Fruit fly (Drosophila melanogaster) whole organism, prepupa: ENCODE results near the gene CG2611.
A peak's percentile ranks its signal among the peaks of the same experiment; 100 is the strongest.

Source experiments
- CG11294 ChIP-seq: fragments of 200-800 bp; sonication (Bioruptor generic); IDR thresholded peaks from 2 replicates; pipeline ENCODE4 v1.3.6; 2022; ENCODE audit warnings: missing biosample characterization, missing genetic modification characterization
- CG11762 ChIP-seq: fragments of 200-800 bp; sonication (Bioruptor generic); optimal IDR thresholded peaks from 3 replicates; lab custom pipeline; 2016; ENCODE audit warnings: missing biosample characterization, missing genetic modification characterization; ENCODE audit not compliant: insufficient read depth
- CG15336 ChIP-seq: fragments of 200-800 bp; sonication (Bioruptor generic); IDR thresholded peaks from 2 replicates; pipeline ENCODE4 v1.3.6; 2022; ENCODE audit warnings: missing biosample characterization, missing genetic modification characterization
- CG16779 ChIP-seq: fragments of 200-800 bp; sonication (Bioruptor generic); optimal IDR thresholded peaks from 3 replicates; lab custom pipeline; 2017; ENCODE audit warnings: missing biosample characterization, mild to moderate bottlenecking, missing genetic modification characterization
- CG3032 ChIP-seq: fragments of 200-800 bp; optimal IDR thresholded peaks from 2 replicates; lab custom pipeline; 2019; ENCODE audit warnings: missing biosample characterization, mild to moderate bottlenecking, missing genetic modification characterization, moderate library complexity
- CG3919 ChIP-seq: fragments of 200-800 bp; sonication (Bioruptor generic); optimal IDR thresholded peaks from 3 replicates; lab custom pipeline; 2016; ENCODE audit warnings: missing biosample characterization, missing genetic modification characterization
- CG6163 ChIP-seq: fragments of 200-800 bp; sonication (Bioruptor generic); IDR thresholded peaks from 3 replicates; pipeline ENCODE4 v1.3.6; 2022; ENCODE audit warnings: missing biosample characterization, missing genetic modification characterization
- CG6792 ChIP-seq: fragments of 200-800 bp; sonication (Bioruptor generic); optimal IDR thresholded peaks from 3 replicates; lab custom pipeline; 2016; ENCODE audit warnings: missing biosample characterization, missing genetic modification characterization
- CG6808 ChIP-seq: fragments of 200-800 bp; sonication (Bioruptor generic); optimal IDR thresholded peaks from 3 replicates; lab custom pipeline; 2017; ENCODE audit warnings: missing biosample characterization, missing genetic modification characterization, mild to moderate bottlenecking, moderate library complexity, missing genetic modification reagents
- CG6854 ChIP-seq: fragments of 200-800 bp; sonication (Bioruptor generic); optimal IDR thresholded peaks from 2 replicates; lab custom pipeline; 2017; ENCODE audit warnings: missing biosample characterization, mild to moderate bottlenecking, missing genetic modification characterization
- CG7368 ChIP-seq: fragments of 200-800 bp; sonication (Bioruptor generic); optimal IDR thresholded peaks from 3 replicates; lab custom pipeline; 2016; ENCODE audit warnings: missing biosample characterization, missing genetic modification characterization
- CG8319 ChIP-seq: fragments of 200-800 bp; sonication (Bioruptor generic); optimal IDR thresholded peaks from 3 replicates; lab custom pipeline; 2016; ENCODE audit warnings: missing biosample characterization, missing genetic modification characterization
- Eip75B ChIP-seq: fragments of 200-800 bp; sonication (Bioruptor generic); optimal IDR thresholded peaks from 3 replicates; lab custom pipeline; 2016; ENCODE audit warnings: missing biosample characterization, missing genetic modification characterization
- Eip78C ChIP-seq: fragments of 200-800 bp; sonication (Bioruptor generic); peaks from one replicate; lab custom pipeline; 2016; ENCODE audit warnings: missing biosample characterization, missing genetic modification characterization
- Eip93F ChIP-seq: fragments of 200-800 bp; sonication (Bioruptor generic); optimal IDR thresholded peaks from 2 replicates; lab custom pipeline; 2016; ENCODE audit warnings: missing biosample characterization, mild to moderate bottlenecking, missing genetic modification characterization
- Ets21C ChIP-seq: fragments of 200-800 bp; sonication (Bioruptor generic); optimal IDR thresholded peaks from 3 replicates; lab custom pipeline; 2016; ENCODE audit warnings: missing biosample characterization, missing genetic modification characterization
- Ets96B ChIP-seq: fragments of 200-800 bp; optimal IDR thresholded peaks from 2 replicates; lab custom pipeline; 2019; ENCODE audit warnings: missing biosample characterization, mild to moderate bottlenecking, missing genetic modification characterization, moderate library complexity
- Hr38 ChIP-seq: sonication (Bioruptor generic); optimal IDR thresholded peaks from 2 replicates; lab custom pipeline; 2016; ENCODE audit warnings: missing biosample characterization, missing genetic modification characterization
- Hr39 ChIP-seq: fragments of 200-800 bp; sonication (Bioruptor generic); optimal IDR thresholded peaks from 2 replicates; lab custom pipeline; 2016; ENCODE audit warnings: missing biosample characterization, missing genetic modification characterization
- Lpt ChIP-seq: fragments of 200-800 bp; sonication (Bioruptor generic); optimal IDR thresholded peaks from 3 replicates; lab custom pipeline; 2016; ENCODE audit warnings: missing biosample characterization, missing genetic modification characterization
- Smox ChIP-seq: fragments of 200-800 bp; sonication (Bioruptor generic); optimal IDR thresholded peaks from 3 replicates; lab custom pipeline; 2016; ENCODE audit warnings: missing biosample characterization, missing genetic modification characterization
- Sox102F ChIP-seq: fragments of 200-800 bp; sonication (Bioruptor generic); optimal IDR thresholded peaks from 2 replicates; lab custom pipeline; 2016; ENCODE audit warnings: missing biosample characterization, mild to moderate bottlenecking, missing genetic modification characterization
- Sox14 ChIP-seq: fragments of 200-800 bp; sonication (Bioruptor generic); optimal IDR thresholded peaks from 3 replicates; lab custom pipeline; 2016; ENCODE audit warnings: missing biosample characterization, missing genetic modification characterization
- Sox15 ChIP-seq: fragments of 200-800 bp; sonication (Bioruptor generic); optimal IDR thresholded peaks from 3 replicates; lab custom pipeline; 2016; ENCODE audit warnings: missing biosample characterization, missing genetic modification characterization
- achi ChIP-seq: fragments of 200-800 bp; sonication (Bioruptor generic); optimal IDR thresholded peaks from 3 replicates; lab custom pipeline; 2016; ENCODE audit warnings: missing biosample characterization, missing genetic modification characterization
- cyc ChIP-seq: fragments of 200-800 bp; sonication (Bioruptor generic); optimal IDR thresholded peaks from 3 replicates; lab custom pipeline; 2016; ENCODE audit warnings: missing biosample characterization, missing genetic modification characterization
- dac ChIP-seq: fragments of 200-800 bp; sonication (Bioruptor generic); optimal IDR thresholded peaks from 2 replicates; lab custom pipeline; 2017; ENCODE audit warnings: missing biosample characterization, mild to moderate bottlenecking, missing genetic modification characterization
- dsx ChIP-seq: fragments of 200-800 bp; optimal IDR thresholded peaks from 3 replicates; lab custom pipeline; 2019; ENCODE audit warnings: missing biosample characterization, mild to moderate bottlenecking, missing genetic modification characterization, moderate library complexity; ENCODE audit not compliant: poor library complexity, severe bottlenecking
- eg ChIP-seq: fragments of 200-800 bp; sonication (Bioruptor generic); IDR thresholded peaks from 3 replicates; pipeline ENCODE4 v1.3.6; 2022; ENCODE audit warnings: missing biosample characterization, missing genetic modification characterization
- fd59A ChIP-seq: fragments of 200-800 bp; sonication (Bioruptor generic); optimal IDR thresholded peaks from 2 replicates; lab custom pipeline; 2017; ENCODE audit warnings: missing biosample characterization, mild to moderate bottlenecking, missing genetic modification characterization, missing genetic modification reagents
- lz ChIP-seq: fragments of 200-800 bp; sonication (Bioruptor generic); optimal IDR thresholded peaks from 3 replicates; lab custom pipeline; 2016; ENCODE audit warnings: missing biosample characterization, missing genetic modification characterization
- net ChIP-seq: fragments of 200-800 bp; sonication (Bioruptor generic); optimal IDR thresholded peaks from 3 replicates; lab custom pipeline; 2016; ENCODE audit warnings: missing biosample characterization, missing genetic modification characterization
- salr ChIP-seq, 2 experiments: fragments of 200-800 bp; sonication (Bioruptor generic); optimal IDR thresholded peaks; 3 replicates each; lab custom pipeline; 2016 to 2018; ENCODE audit warnings: missing biosample characterization in 2 of 2, missing genetic modification characterization in 2 of 2, mild to moderate bottlenecking in 1 of 2
- spab ChIP-seq: fragments of 200-800 bp; sonication (Bioruptor generic); optimal IDR thresholded peaks from 2 replicates; lab custom pipeline; 2017; ENCODE audit warnings: missing biosample characterization, mild to moderate bottlenecking, missing genetic modification characterization, missing genetic modification reagents
- ss ChIP-seq, 2 experiments: fragments of 200-800 bp; sonication (Bioruptor generic); optimal IDR thresholded peaks; 2 replicates in 1 of 2; 3 replicates in 1 of 2; lab custom pipeline; 2017 to 2018; ENCODE audit warnings: mild to moderate bottlenecking in 2 of 2, missing biosample characterization in 2 of 2, missing genetic modification characterization in 2 of 2, moderate library complexity in 1 of 2
- svp ChIP-seq: fragments of 200-800 bp; sonication (Bioruptor generic); peaks from one replicate; lab custom pipeline; 2016; ENCODE audit warnings: missing biosample characterization, missing genetic modification characterization
- topi ChIP-seq: fragments of 200-800 bp; sonication (Bioruptor generic); optimal IDR thresholded peaks from 3 replicates; lab custom pipeline; 2016; ENCODE audit warnings: missing biosample characterization, missing genetic modification characterization
- vri ChIP-seq: fragments of 200-800 bp; sonication (Bioruptor generic); optimal IDR thresholded peaks from 3 replicates; lab custom pipeline; 2016; ENCODE audit warnings: missing biosample characterization, mild to moderate bottlenecking, missing genetic modification characterization

Gene CG2611

DNA sequence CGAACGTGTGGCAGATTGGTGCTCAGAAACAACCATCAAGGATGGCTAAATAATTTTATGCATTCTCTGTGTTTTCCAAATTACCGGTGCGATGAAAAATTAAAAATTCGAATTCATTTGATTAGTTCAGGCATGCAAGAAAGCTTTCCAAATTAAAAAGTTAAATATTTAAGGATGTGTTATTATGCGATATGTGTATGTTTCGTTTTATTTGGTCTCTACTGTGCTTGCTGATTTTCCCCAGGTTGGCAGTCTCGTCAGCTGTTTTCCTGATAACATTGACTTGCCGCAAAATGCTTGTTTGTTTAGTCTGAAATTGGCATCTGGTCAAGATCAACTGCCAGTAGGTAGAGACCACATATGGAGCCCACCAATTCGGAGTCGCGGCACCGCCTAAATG, at the start of gene CG2611 (continued):
- TF ChIP-seq ss (GFP tag; optimal IDR thresholded peaks at IDR 0.05; lab: Kevin White, UChicago) = no peak
- TF ChIP-seq Hr38 (GFP tag; lab: Kevin White, UChicago) = no peak
- TF ChIP-seq CG6163 = peak; percentile 59; the same call in 2 of the 3 replicates
- TF ChIP-seq spab (GFP tag; lab: Kevin White, UChicago) = no peak
- no peak for TF ChIP-seq CG6792
- peak; percentile 51 for TF ChIP-seq cyc (GFP tag; lab: Kevin White, UChicago)
- TF ChIP-seq svp (GFP tag; lab: Kevin White, UChicago) = peak; percentile 61

DNA sequence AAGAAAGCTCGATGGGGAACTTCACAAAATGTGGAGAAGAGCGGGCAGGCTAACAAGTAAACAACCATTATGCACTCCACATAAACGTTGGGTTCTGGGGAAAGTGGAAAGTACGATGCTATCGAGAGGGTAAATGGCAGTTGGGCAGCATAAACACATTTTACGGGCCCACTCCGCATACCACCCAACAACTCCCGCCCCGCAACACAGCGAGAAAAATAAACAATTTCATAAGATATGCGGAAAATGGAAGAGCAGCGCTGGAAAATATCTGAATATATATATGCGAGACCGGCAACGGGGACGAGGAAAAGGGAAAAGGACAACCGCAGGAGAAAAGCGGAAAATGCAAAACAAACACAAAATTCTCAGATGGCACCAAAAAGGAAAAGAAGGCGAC, 48.7 kb upstream of the CG2611 start:
- TF ChIP-seq Lpt (GFP tag; lab: Kevin White, UChicago) (no peak), CG3919 (GFP tag; lab: Kevin White, UChicago) (no peak), CG15336 (no peak), Sox15 (GFP tag; lab: Kevin White, UChicago) (no peak), dac (GFP tag; lab: Kevin White, UChicago) (no peak), CG16779 (no peak), vri (GFP tag; lab: Kevin White, UChicago) (no peak), Hr39 (GFP tag; lab: Kevin White, UChicago) (no peak), net (GFP tag; lab: Kevin White, UChicago) (no peak), CG11294 (GFP tag; lab: Robert Waterston, UW) (no peak), CG6854 (GFP tag; lab: Kevin White, UChicago) (no peak), Sox14 (GFP tag; lab: Kevin White, UChicago) (no peak)
- TF ChIP-seq, all 60 proteins: peak for 0

DNA sequence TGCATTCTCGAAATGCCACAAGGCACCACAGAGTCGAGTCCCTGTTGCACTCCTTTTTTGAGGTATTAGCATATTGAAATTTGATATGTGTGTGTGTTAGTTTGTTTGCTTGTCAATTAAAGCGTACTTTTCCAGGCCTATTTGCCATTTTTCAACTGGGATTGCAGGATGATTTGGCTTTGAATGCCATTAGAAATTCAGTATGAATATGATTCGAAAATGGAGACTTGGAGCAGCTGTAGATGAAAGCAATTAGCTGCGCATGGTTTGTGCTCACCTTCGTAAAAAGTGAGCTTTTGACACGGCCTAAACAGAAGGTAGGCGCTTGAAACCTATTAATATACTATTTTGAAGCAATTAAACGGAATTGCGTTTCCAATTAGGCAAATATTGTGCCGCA, 45.9 kb upstream of the CG2611 start, which contains the start of gene CG31677:
Gene CG31677 (minus strand): TSS at position 101 of the 400 bp plus-strand sequence.
- TF ChIP-seq svp (GFP tag; lab: Kevin White, UChicago) = no peak
- TF ChIP-seq cyc (GFP tag; lab: Kevin White, UChicago) = no peak
- TF ChIP-seq Eip75B (GFP tag; lab: Kevin White, UChicago) = no peak
- TF ChIP-seq dac (GFP tag; lab: Kevin White, UChicago) = no peak
- TF ChIP-seq achi (GFP tag; lab: Kevin White, UChicago) = no peak
- no peak for TF ChIP-seq spab (GFP tag; lab: Kevin White, UChicago)
- TF ChIP-seq Sox15 (GFP tag; lab: Kevin White, UChicago) = no peak
- no peak for TF ChIP-seq salr (GFP tag; optimal IDR thresholded peaks at IDR 0.05; lab: Kevin White, UChicago)
- no peak for TF ChIP-seq Eip93F
- no peak for TF ChIP-seq Sox102F (GFP tag; lab: Kevin White, UChicago)
- no peak for TF ChIP-seq fd59A (GFP tag; lab: Kevin White, UChicago)
- no peak for TF ChIP-seq CG11762 (GFP tag; lab: Kevin White, UChicago)
- TF ChIP-seq CG6792 = no peak
- no peak for TF ChIP-seq vri (GFP tag; lab: Kevin White, UChicago)
- no peak for TF ChIP-seq lz
- TF ChIP-seq Smox (GFP tag; lab: Kevin White, UChicago) = no peak
- no peak for TF ChIP-seq Ets21C (GFP tag; lab: Kevin White, UChicago)
- no peak for TF ChIP-seq CG3032

dm6 chr2L:20614222-20614621, 35.8 kb upstream of the CG2611 start, which contains the start of gene CG15475:
CG15475 (plus strand) TSS chr2L:20614522.
- TF ChIP-seq topi (GFP tag; lab: Kevin White, UChicago) (no peak), CG7368 (no peak)
- TF ChIP-seq, all 60 proteins: peak for 0

dm6 chr2L:20634215-20634614, 15.8 kb upstream of the CG2611 start, which contains the start of gene CG17472:
CG17472 (plus strand) TSS chr2L:20634515.
- TF ChIP-seq dsx (GFP tag; lab: Kevin White, UChicago) (no peak), CG8319 (GFP tag; lab: Kevin White, UChicago) (no peak), eg (GFP tag; lab: Robert Waterston, UW) (no peak), CG15336 (no peak), CG6808 (no peak), Eip78C (GFP tag; lab: Kevin White, UChicago) (no peak), Sox15 (GFP tag; lab: Kevin White, UChicago) (no peak), achi (GFP tag; lab: Kevin White, UChicago) (no peak), Ets96B (no peak), topi (GFP tag; lab: Kevin White, UChicago) (no peak), Sox102F (GFP tag; lab: Kevin White, UChicago) (no peak), fd59A (GFP tag; lab: Kevin White, UChicago) (no peak)
